Fruit fly (Drosophila melanogaster) whole organism, embryonic: Measurements from ENCODE around the gene Chd64.

Experiments
- CG18262 ChIP-seq: fragments of 200-800 bp; optimal IDR thresholded peaks from 3 replicates; lab custom pipeline; 2019; ENCODE audit warnings: missing biosample characterization, mild to moderate bottlenecking, missing genetic modification characterization, moderate library complexity
- Sox102F ChIP-seq: fragments of 200-800 bp; sonication (Bioruptor generic); optimal IDR thresholded peaks from 2 replicates; lab custom pipeline; 2018; ENCODE audit warnings: missing biosample characterization, mild to moderate bottlenecking, missing genetic modification characterization, moderate library complexity

DNA sequence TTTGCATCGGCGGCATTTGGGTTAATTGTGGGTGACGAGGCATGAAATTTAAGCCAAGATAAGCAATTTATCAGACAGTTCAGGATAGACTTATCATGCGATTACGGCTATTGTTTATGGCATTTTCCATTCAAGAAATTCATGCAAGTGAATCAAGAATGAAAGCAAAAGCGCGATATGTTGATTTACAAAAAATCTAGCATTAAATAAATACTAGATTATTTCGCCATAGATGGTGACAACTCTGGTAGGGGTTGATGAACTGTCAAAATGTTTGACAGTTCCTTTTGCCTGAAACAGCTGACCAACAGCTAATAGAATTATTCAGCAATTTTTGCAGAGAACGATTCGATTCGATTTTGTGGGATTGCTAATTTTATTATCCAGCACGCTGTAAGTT lies 53.1 kb downstream of the Chd64 start, which contains the start of gene CG32259:
- TF ChIP-seq CG18262 (tag; lab: Kevin White, UChicago) (no peak), Sox102F (GFP tag; lab: Kevin White, UChicago) (no peak)
